Worm (Caenorhabditis elegans): ENCODE measurements around the gene Y54E2A.8.

- TF ChIP-seq aptf-2 (GFP tag; conservative IDR thresholded peaks at IDR 0.05) (no peak), tbp1 (GFP tag; optimal IDR thresholded peaks at IDR 0.05) (no peak), B0336.3 (GFP tag; IDR thresholded peaks at IDR 0.05) (no peak), D2030.7 (GFP tag; IDR thresholded peaks at IDR 0.05) (no peak), ztf-6 (GFP tag; IDR thresholded peaks at IDR 0.05) (no peak), T26A5.8 (tag; optimal IDR thresholded peaks at IDR 0.05) (no peak), nfyb-1 (GFP tag; IDR thresholded peaks at IDR 0.05) (no peak), akir-1 (GFP tag; optimal IDR thresholded peaks at IDR 0.05) (no peak), unc-62 (GFP tag; optimal IDR thresholded peaks at IDR 0.05) (no peak), nfya-1 (tag; optimal IDR thresholded peaks at IDR 0.05; ENCODE audit: borderline replicate concordance, insufficient read depth) (no peak), sea-2 (GFP tag; IDR thresholded peaks at IDR 0.05) (no peak), nhr-179 (tag; optimal IDR thresholded peaks at IDR 0.05) (no peak), Y67H2A.10 (GFP tag; conservative IDR thresholded peaks at IDR 0.05) (no peak), lsy-27 (tag; optimal IDR thresholded peaks at IDR 0.05; ENCODE audit: borderline replicate concordance, insufficient read depth) (no peak)
These were observed 5.0 kb upstream of the Y54E2A.8 start, which contains the start of gene Y54E2A.7 for ce11 chrII:14772956-14773788.
